Worm (Caenorhabditis elegans) whole organism, mixed stage, embryonic: Measurements from ENCODE around the gene col-180.

ENCODE experiments used
- M03D4.4 ChIP-seq: sonication (generic microtip); optimal IDR thresholded peaks from 2 replicates; lab custom pipeline; 2017; ENCODE audit warnings: mild to moderate bottlenecking, missing genetic modification characterization, missing compliant biosample characterization
- bed-3 ChIP-seq: fragments of 200-800 bp; sonication (Bioruptor generic); optimal IDR thresholded peaks from 3 replicates; lab custom pipeline; 2018; ENCODE audit warnings: mild to moderate bottlenecking, missing genetic modification characterization, moderate library complexity, missing compliant biosample characterization
- blmp-1 ChIP-seq: fragments of 150-350 bp; optimal IDR thresholded peaks from 2 replicates; lab custom pipeline; 2014; ENCODE audit warnings: missing biosample characterization, missing genetic modification characterization
- ceh-39 ChIP-seq: fragments of 150-350 bp; optimal IDR thresholded peaks from 2 replicates; lab custom pipeline; 2014; ENCODE audit warnings: missing biosample characterization, missing genetic modification characterization
- ceh-43 ChIP-seq: fragments of 200-800 bp; sonication (Bioruptor generic); optimal IDR thresholded peaks from 2 replicates; lab custom pipeline; 2018; ENCODE audit warnings: mild to moderate bottlenecking, missing genetic modification characterization, moderate library complexity, missing compliant biosample characterization
- ceh-83 ChIP-seq: fragments of 200-800 bp; sonication (Bioruptor generic); optimal IDR thresholded peaks from 2 replicates; lab custom pipeline; 2018; ENCODE audit warnings: mild to moderate bottlenecking, missing genetic modification characterization, missing compliant biosample characterization
- ces-1 ChIP-seq: fragments of 150-350 bp; optimal IDR thresholded peaks from 2 replicates; lab custom pipeline; 2014; ENCODE audit warnings: missing biosample characterization, missing genetic modification reagents, missing genetic modification characterization
- cnd-1 ChIP-seq: fragments of 200-800 bp; sonication (Bioruptor generic); optimal IDR thresholded peaks from 2 replicates; lab custom pipeline; 2018; ENCODE audit warnings: mild to moderate bottlenecking, missing genetic modification characterization, missing compliant biosample characterization
- drap-1 ChIP-seq: fragments of 200-800 bp; sonication (Bioruptor generic); optimal IDR thresholded peaks from 3 replicates; lab custom pipeline; 2018; ENCODE audit warnings: mild to moderate bottlenecking, missing genetic modification characterization, missing compliant biosample characterization
- elt-3 ChIP-seq: fragments of 150-350 bp; optimal IDR thresholded peaks from 2 replicates; lab custom pipeline; 2014; ENCODE audit warnings: missing biosample characterization, missing genetic modification characterization
- flh-1 ChIP-seq: fragments of 200-800 bp; sonication (Bioruptor generic); optimal IDR thresholded peaks from 2 replicates; lab custom pipeline; 2018; ENCODE audit warnings: mild to moderate bottlenecking, missing genetic modification characterization, moderate library complexity, missing compliant biosample characterization
- ham-2 ChIP-seq: fragments of 200-800 bp; sonication (Bioruptor generic); optimal IDR thresholded peaks from 2 replicates; lab custom pipeline; 2018; ENCODE audit warnings: mild to moderate bottlenecking, missing genetic modification characterization, missing compliant biosample characterization
- hlh-1 ChIP-seq: fragments of 150-350 bp; optimal IDR thresholded peaks from 2 replicates; lab custom pipeline; 2014; ENCODE audit warnings: missing biosample characterization, missing genetic modification reagents, missing genetic modification characterization
- lin-13 ChIP-seq: fragments of 150-350 bp; optimal IDR thresholded peaks from 2 replicates; lab custom pipeline; 2014; ENCODE audit warnings: missing biosample characterization, missing genetic modification characterization
- lin-32 ChIP-seq: fragments of 200-800 bp; sonication (Bioruptor generic); optimal IDR thresholded peaks from 2 replicates; lab custom pipeline; 2018; ENCODE audit warnings: mild to moderate bottlenecking, missing genetic modification characterization, missing compliant biosample characterization
- mab-5 ChIP-seq: fragments of 150-350 bp; optimal IDR thresholded peaks from 2 replicates; lab custom pipeline; 2014; ENCODE audit warnings: missing biosample characterization, missing genetic modification characterization
- mep-1 ChIP-seq: fragments of 150-350 bp; optimal IDR thresholded peaks from 2 replicates; lab custom pipeline; 2017; ENCODE audit warnings: missing biosample characterization, missing genetic modification reagents, missing genetic modification characterization, inconsistent platforms
- mls-2 ChIP-seq: sonication (generic microtip); optimal IDR thresholded peaks from 2 replicates; lab custom pipeline; 2016; ENCODE audit warnings: mild to moderate bottlenecking, missing genetic modification characterization, moderate library complexity, missing compliant biosample characterization
- nhr-12 ChIP-seq: fragments of 150-350 bp; optimal IDR thresholded peaks from 2 replicates; lab custom pipeline; 2014; ENCODE audit warnings: missing biosample characterization, missing genetic modification characterization
- nhr-237 ChIP-seq: fragments of 150-350 bp; optimal IDR thresholded peaks from 2 replicates; lab custom pipeline; 2014; ENCODE audit warnings: missing biosample characterization, missing genetic modification characterization
- nhr-28 ChIP-seq: fragments of 150-350 bp; optimal IDR thresholded peaks from 2 replicates; lab custom pipeline; 2014; ENCODE audit warnings: missing biosample characterization, missing genetic modification characterization
- nhr-76 ChIP-seq: sonication (generic microtip); optimal IDR thresholded peaks from 2 replicates; lab custom pipeline; 2017; ENCODE audit warnings: missing biosample characterization, missing genetic modification characterization
- pha-4 ChIP-seq: fragments of 150-350 bp; optimal IDR thresholded peaks from 2 replicates; lab custom pipeline; 2018; ENCODE audit warnings: missing biosample characterization, missing genetic modification reagents, missing genetic modification characterization
- sem-2 ChIP-seq: fragments of 200-800 bp; sonication (Bioruptor generic); optimal IDR thresholded peaks from 2 replicates; lab custom pipeline; 2018; ENCODE audit warnings: mild to moderate bottlenecking, missing genetic modification characterization, missing compliant biosample characterization
- snpc-4 ChIP-seq: fragments of 150-350 bp; optimal IDR thresholded peaks from 2 replicates; lab custom pipeline; 2014; ENCODE audit warnings: missing biosample characterization, missing genetic modification characterization
- sptf-1 ChIP-seq: sonication (generic microtip); optimal IDR thresholded peaks from 2 replicates; lab custom pipeline; 2017; ENCODE audit warnings: mild to moderate bottlenecking, missing genetic modification characterization, moderate library complexity, missing compliant biosample characterization
- tbx-8 ChIP-seq: fragments of 200-800 bp; sonication (Bioruptor generic); optimal IDR thresholded peaks from 2 replicates; lab custom pipeline; 2018; ENCODE audit warnings: mild to moderate bottlenecking, missing genetic modification characterization, moderate library complexity, missing compliant biosample characterization
- unc-120 ChIP-seq: sonication (generic microtip); optimal IDR thresholded peaks from 2 replicates; lab custom pipeline; 2017; ENCODE audit warnings: missing genetic modification characterization, missing compliant biosample characterization; ENCODE audit not compliant: poor library complexity, severe bottlenecking
- unc-39 ChIP-seq: fragments of 150-350 bp; optimal IDR thresholded peaks from 2 replicates; lab custom pipeline; 2014; ENCODE audit warnings: missing biosample characterization, missing genetic modification characterization
- unc-62 ChIP-seq: fragments of 150-350 bp; optimal IDR thresholded peaks from 2 replicates; lab custom pipeline; 2014; ENCODE audit warnings: missing biosample characterization, missing genetic modification reagents, missing genetic modification characterization
- zip-8 ChIP-seq: fragments of 150-350 bp; optimal IDR thresholded peaks from 2 replicates; lab custom pipeline; 2014; ENCODE audit warnings: missing biosample characterization, missing genetic modification characterization
- ztf-11 ChIP-seq: fragments of 150-350 bp; optimal IDR thresholded peaks from 2 replicates; lab custom pipeline; 2014; ENCODE audit warnings: missing biosample characterization, missing genetic modification characterization

col-180 gene

ce11 chrX:11712230-11712853, at the start of gene col-180:
TSS of gene col-180 (minus strand) at chrX:11712280.
- TF ChIP-seq zip-8 (tag; lab: Kevin White, UChicago), result no peak
- TF ChIP-seq drap-1 (GFP tag; lab: Kevin White, UChicago), result no peak
- TF ChIP-seq ces-1 (GFP tag; lab: Kevin White, UChicago), result no peak
- no peak for TF ChIP-seq blmp-1 (tag; lab: Kevin White, UChicago)
- no peak for TF ChIP-seq elt-3 (tag; lab: Kevin White, UChicago)
- TF ChIP-seq unc-39 (tag; lab: Kevin White, UChicago), result no peak
- TF ChIP-seq M03D4.4 (tag; lab: Kevin White, UChicago), result no peak
- TF ChIP-seq ceh-83 (GFP tag; lab: Kevin White, UChicago), result no peak
- no peak for TF ChIP-seq nhr-28 (tag; lab: Kevin White, UChicago)
- TF ChIP-seq nhr-12 (tag; lab: Kevin White, UChicago), result no peak
- no peak for TF ChIP-seq ceh-43 (GFP tag; lab: Kevin White, UChicago)

- TF ChIP-seq mep-1 (tag; lab: Kevin White, UChicago) (no peak), nhr-76 (no peak), lin-32 (GFP tag; lab: Kevin White, UChicago) (no peak), ces-1 (GFP tag; lab: Kevin White, UChicago) (no peak), unc-39 (tag; lab: Kevin White, UChicago) (no peak), snpc-4 (tag; lab: Kevin White, UChicago) (no peak), flh-1 (no peak), ham-2 (GFP tag; lab: Kevin White, UChicago) (no peak), zip-8 (tag; lab: Kevin White, UChicago) (no peak), ceh-39 (tag; lab: Kevin White, UChicago) (no peak), cnd-1 (tag; lab: Kevin White, UChicago) (no peak), mls-2 (tag; lab: Kevin White, UChicago) (no peak)
These were observed 46.7 kb upstream of the col-180 start, which contains the start of gene lact-7 for ce11 chrX:11758809-11759208. TSS of gene lact-7 (plus strand) at chrX:11759109.

- TF ChIP-seq pha-4 (tag; lab: Kevin White, UChicago), result peak; percentile 41
- peak; percentile 6 for TF ChIP-seq hlh-1
- no peak for TF ChIP-seq zip-8 (tag; lab: Kevin White, UChicago)
- peak; percentile 64 for TF ChIP-seq mep-1 (tag; lab: Kevin White, UChicago)
- TF ChIP-seq lin-13 (tag; lab: Kevin White, UChicago), result peak; percentile 24
- TF ChIP-seq M03D4.4 (tag; lab: Kevin White, UChicago), result peak; percentile 87
- TF ChIP-seq lin-32 (GFP tag; lab: Kevin White, UChicago), result peak; percentile 65
- peak; percentile 61 for TF ChIP-seq ces-1 (GFP tag; lab: Kevin White, UChicago)
- no peak for TF ChIP-seq ceh-39 (tag; lab: Kevin White, UChicago)
- TF ChIP-seq ham-2 (GFP tag; lab: Kevin White, UChicago), result peak; percentile 60
- peak; percentile 86 for TF ChIP-seq cnd-1 (tag; lab: Kevin White, UChicago)
- TF ChIP-seq bed-3 (GFP tag; lab: Kevin White, UChicago), result peak; percentile 62
- TF ChIP-seq unc-62, result peak; percentile 30
- TF ChIP-seq snpc-4 (tag; lab: Kevin White, UChicago), result no peak
- peak; percentile 90 for TF ChIP-seq ceh-83 (GFP tag; lab: Kevin White, UChicago)
- peak; percentile 63 for TF ChIP-seq ceh-43 (GFP tag; lab: Kevin White, UChicago)
- TF ChIP-seq mls-2 (tag; lab: Kevin White, UChicago), result peak; percentile 94
- peak; percentile 44 for TF ChIP-seq ztf-11 (tag; lab: Kevin White, UChicago)
- TF ChIP-seq drap-1 (GFP tag; lab: Kevin White, UChicago), result peak; percentile 85
- TF ChIP-seq tbx-8 (GFP tag; lab: Kevin White, UChicago), result peak; percentile 72
- no peak for TF ChIP-seq mab-5 (tag; lab: Kevin White, UChicago)
- peak; percentile 82 for TF ChIP-seq unc-120 (tag; lab: Kevin White, UChicago)
- no peak for TF ChIP-seq nhr-12 (tag; lab: Kevin White, UChicago)
- no peak for TF ChIP-seq elt-3 (tag; lab: Kevin White, UChicago)
- TF ChIP-seq sem-2 (GFP tag; lab: Kevin White, UChicago), result peak; percentile 79
- TF ChIP-seq unc-39 (tag; lab: Kevin White, UChicago), result peak; percentile 28
- TF ChIP-seq sptf-1 (tag; lab: Kevin White, UChicago), result peak; percentile 92
- TF ChIP-seq nhr-237 (tag; lab: Kevin White, UChicago), result peak; percentile 7
- TF ChIP-seq flh-1, result peak; percentile 58
- peak; percentile 29 for TF ChIP-seq nhr-28 (tag; lab: Kevin White, UChicago)
- TF ChIP-seq, all 35 proteins: peak for 24
These were observed 45.6 kb upstream of the col-180 start for ce11 chrX:11757666-11758065.
